Fruit fly (Drosophila melanogaster) whole organism, embryonic: ENCODE data around the gene IM33.

ENCODE experiments used
- Ada2b ChIP-seq: fragments of 200-800 bp; sonication (Bioruptor generic); IDR thresholded peaks from 2 replicates; pipeline ENCODE4 v1.3.6; 2022; ENCODE audit warnings: missing biosample characterization, missing genetic modification characterization
- B-H2 ChIP-seq: fragments of 200-800 bp; sonication (Bioruptor generic); optimal IDR thresholded peaks from 2 replicates; lab custom pipeline; 2018; ENCODE audit warnings: missing biosample characterization, mild to moderate bottlenecking, missing genetic modification characterization
- BEAF-32 ChIP-seq: fragments of 200-800 bp; sonication (Bioruptor generic); optimal IDR thresholded peaks from 3 replicates; lab custom pipeline; 2017; ENCODE audit warnings: missing biosample characterization, missing genetic modification characterization, mild to moderate bottlenecking, moderate library complexity, missing genetic modification reagents
- CG10565 ChIP-seq: fragments of 200-800 bp; sonication (Bioruptor generic); optimal IDR thresholded peaks from 3 replicates; lab custom pipeline; 2016; ENCODE audit warnings: missing biosample characterization, mild to moderate bottlenecking, missing genetic modification characterization
- CG11093 ChIP-seq: fragments of 200-800 bp; sonication (Bioruptor generic); IDR thresholded peaks from 3 replicates; pipeline ENCODE4 v1.3.6; 2022; ENCODE audit warnings: missing biosample characterization, missing genetic modification characterization
- CG12155 ChIP-seq: fragments of 200-800 bp; sonication (Bioruptor generic); optimal IDR thresholded peaks from 3 replicates; lab custom pipeline; 2016; ENCODE audit warnings: missing biosample characterization, missing genetic modification characterization
- CG12659 ChIP-seq: fragments of 200-800 bp; sonication (Bioruptor generic); optimal IDR thresholded peaks from 3 replicates; lab custom pipeline; 2017; ENCODE audit warnings: mild to moderate bottlenecking, missing biosample characterization, missing genetic modification reagents, missing genetic modification characterization
- CG15514 ChIP-seq: fragments of 200-800 bp; sonication (Bioruptor generic); optimal IDR thresholded peaks from 3 replicates; lab custom pipeline; 2017; ENCODE audit warnings: missing biosample characterization, missing genetic modification characterization, mild to moderate bottlenecking, moderate library complexity, missing genetic modification reagents
- CG1603 ChIP-seq: fragments of 200-800 bp; sonication (Bioruptor generic); optimal IDR thresholded peaks from 2 replicates; lab custom pipeline; 2019; ENCODE audit warnings: missing biosample characterization, mild to moderate bottlenecking, missing genetic modification characterization, moderate library complexity
- CG16813 ChIP-seq: fragments of 200-800 bp; sonication (Bioruptor generic); IDR thresholded peaks from 3 replicates; pipeline ENCODE4 v1.3.6; 2022; ENCODE audit warnings: missing biosample characterization, missing genetic modification characterization; ENCODE audit not compliant: partially characterized antibody
- CG17385 ChIP-seq: fragments of 200-800 bp; sonication (Bioruptor generic); optimal IDR thresholded peaks from 3 replicates; lab custom pipeline; 2018; ENCODE audit warnings: missing biosample characterization, mild to moderate bottlenecking, missing genetic modification characterization
- CG18011 ChIP-seq: fragments of 200-800 bp; sonication (Bioruptor generic); optimal IDR thresholded peaks from 2 replicates; lab custom pipeline; 2017; ENCODE audit warnings: missing biosample characterization, missing genetic modification characterization, mild to moderate bottlenecking, moderate library complexity, missing genotype
- CG1832 ChIP-seq: fragments of 200-800 bp; sonication (Bioruptor generic); optimal IDR thresholded peaks from 2 replicates; lab custom pipeline; 2017; ENCODE audit warnings: missing biosample characterization, mild to moderate bottlenecking, missing genetic modification characterization, inconsistent platforms
- CG18476 ChIP-seq: fragments of 200-800 bp; sonication (Bioruptor generic); optimal IDR thresholded peaks from 2 replicates; lab custom pipeline; 2016; ENCODE audit warnings: missing biosample characterization, mild to moderate bottlenecking, missing genetic modification characterization
- CG2199 ChIP-seq: fragments of 200-800 bp; sonication (Bioruptor generic); IDR thresholded peaks from 3 replicates; pipeline ENCODE4 v1.3.6; 2022; ENCODE audit warnings: missing biosample characterization, missing genetic modification characterization
- CG32767 ChIP-seq: fragments of 200-800 bp; sonication (Bioruptor generic); IDR thresholded peaks from 2 replicates; pipeline ENCODE4 v1.3.6; 2022; ENCODE audit warnings: missing biosample characterization, missing genetic modification characterization
- CG3995 ChIP-seq: fragments of 200-800 bp; sonication (Bioruptor generic); optimal IDR thresholded peaks from 3 replicates; lab custom pipeline; 2016; ENCODE audit warnings: missing biosample characterization, missing genetic modification characterization
- CG6854 ChIP-seq: fragments of 200-800 bp; sonication (Bioruptor generic); optimal IDR thresholded peaks from 3 replicates; lab custom pipeline; 2017; ENCODE audit warnings: missing biosample characterization, mild to moderate bottlenecking, missing genetic modification characterization
- CoRest ChIP-seq: fragments of 200-800 bp; sonication (Bioruptor generic); optimal IDR thresholded peaks from 3 replicates; lab custom pipeline; 2018; ENCODE audit warnings: missing biosample characterization, mild to moderate bottlenecking, missing genetic modification characterization, moderate library complexity
- Eip74EF ChIP-seq, 2 experiments: fragments of 200-800 bp in 1 of 2; fragments of >200 bp in 1 of 2; sonication (Bioruptor generic) in 1 of 2; optimal IDR thresholded peaks; 2 replicates each; lab custom pipeline; 2017 to 2019; ENCODE audit warnings: missing biosample characterization in 2 of 2, missing genetic modification characterization in 2 of 2, mild to moderate bottlenecking in 1 of 2, moderate library complexity in 1 of 2
- Fer1 ChIP-seq: fragments of 200-800 bp; sonication (Bioruptor generic); optimal IDR thresholded peaks from 2 replicates; lab custom pipeline; 2017; ENCODE audit warnings: missing biosample characterization, mild to moderate bottlenecking, missing genetic modification characterization
- GATAe ChIP-seq: fragments of 200-800 bp; sonication (Bioruptor generic); conservative IDR thresholded peaks from 2 replicates; pipeline ENCODE4 v1.3.6; 2022; ENCODE audit warnings: missing biosample characterization, missing genetic modification characterization
- Gsc ChIP-seq: fragments of 200-800 bp; sonication (Bioruptor generic); IDR thresholded peaks from 2 replicates; pipeline ENCODE4 v1.3.6; 2022; ENCODE audit warnings: missing biosample characterization, missing genetic modification characterization
- HmgZ ChIP-seq: fragments of 200-800 bp; sonication (Bioruptor generic); optimal IDR thresholded peaks from 2 replicates; lab custom pipeline; 2018; ENCODE audit warnings: missing biosample characterization, mild to moderate bottlenecking, missing genetic modification characterization
- Mad ChIP-seq: fragments of 200-800 bp; sonication (Bioruptor generic); optimal IDR thresholded peaks from 2 replicates; lab custom pipeline; 2016; ENCODE audit warnings: missing biosample characterization, missing genetic modification characterization
- Meics ChIP-seq: fragments of 200-800 bp; sonication (Bioruptor generic); optimal IDR thresholded peaks from 2 replicates; lab custom pipeline; 2017; ENCODE audit warnings: missing biosample characterization, mild to moderate bottlenecking, missing genetic modification characterization
- Six4 ChIP-seq: fragments of 200-800 bp; sonication (Bioruptor generic); optimal IDR thresholded peaks from 2 replicates; lab custom pipeline; 2016; ENCODE audit warnings: missing biosample characterization, missing genetic modification characterization
- ato ChIP-seq: fragments of 200-800 bp; sonication (Bioruptor generic); IDR thresholded peaks from 2 replicates; pipeline ENCODE4 v1.3.6; 2022; ENCODE audit warnings: missing biosample characterization, missing genetic modification characterization; ENCODE audit not compliant: partially characterized antibody
- bbx ChIP-seq: fragments of 200-800 bp; sonication (Bioruptor generic); IDR thresholded peaks from 2 replicates; pipeline ENCODE4 v1.3.6; 2022; ENCODE audit warnings: missing biosample characterization, missing genetic modification characterization; ENCODE audit not compliant: partially characterized antibody
- cas ChIP-seq: fragments of 200-800 bp; sonication (Bioruptor generic); IDR thresholded peaks from 2 replicates; pipeline ENCODE4 v1.3.6; 2022; ENCODE audit warnings: missing biosample characterization, missing genetic modification characterization
- chm ChIP-seq: fragments of 200-800 bp; sonication (Bioruptor generic); IDR thresholded peaks from 2 replicates; pipeline ENCODE4 v1.3.6; 2022; ENCODE audit warnings: missing biosample characterization, missing genetic modification characterization
- ci ChIP-seq: fragments of 200-800 bp; sonication (Bioruptor generic); IDR thresholded peaks from 3 replicates; pipeline ENCODE4 v1.3.6; 2022; ENCODE audit warnings: missing biosample characterization, missing genetic modification characterization
- dmrt99B ChIP-seq: fragments of 200-800 bp; sonication (Bioruptor generic); optimal IDR thresholded peaks from 2 replicates; lab custom pipeline; 2018; ENCODE audit warnings: missing biosample characterization, mild to moderate bottlenecking, missing genetic modification characterization, moderate library complexity
- grn ChIP-seq: fragments of 200-800 bp; sonication (Bioruptor generic); optimal IDR thresholded peaks from 3 replicates; lab custom pipeline; 2017; ENCODE audit warnings: missing biosample characterization, missing genetic modification characterization
- hb ChIP-seq: fragments of 200-800 bp; sonication (Bioruptor generic); IDR thresholded peaks from 3 replicates; pipeline ENCODE4 v1.3.6; 2022; ENCODE audit warnings: missing biosample characterization, missing genetic modification characterization; ENCODE audit not compliant: partially characterized antibody
- jigr1 ChIP-seq: fragments of 200-800 bp; sonication (Bioruptor generic); IDR thresholded peaks from 3 replicates; pipeline ENCODE4 v1.3.6; 2022; ENCODE audit warnings: missing biosample characterization, missing genetic modification characterization
- jumu ChIP-seq: fragments of 200-800 bp; sonication (Bioruptor generic); optimal IDR thresholded peaks from 3 replicates; lab custom pipeline; 2016; ENCODE audit warnings: missing biosample characterization, missing genetic modification characterization
- lov ChIP-seq, 2 experiments: fragments of 200-800 bp in 1 of 2; fragments of >200 bp in 1 of 2; sonication (Bioruptor generic) in 1 of 2; IDR thresholded peaks in 1 of 2; optimal IDR thresholded peaks in 1 of 2; 2 replicates in 1 of 2; 3 replicates in 1 of 2; pipeline versions ENCODE4 v1.3.6 to Lab custom; 2017 to 2022; ENCODE audit warnings: missing biosample characterization in 1 of 2, missing genetic modification characterization in 1 of 2
- pfk ChIP-seq: fragments of 200-800 bp; sonication (Bioruptor generic); optimal IDR thresholded peaks from 2 replicates; lab custom pipeline; 2018; ENCODE audit warnings: missing biosample characterization, mild to moderate bottlenecking, missing genetic modification characterization, moderate library complexity
- row ChIP-seq: fragments of 200-800 bp; sonication (Bioruptor generic); IDR thresholded peaks from 3 replicates; pipeline ENCODE4 v1.3.6; 2022; ENCODE audit warnings: missing biosample characterization, missing genetic modification characterization
- scrt ChIP-seq: fragments of 200-800 bp; sonication (Bioruptor generic); optimal IDR thresholded peaks from 2 replicates; lab custom pipeline; 2018; ENCODE audit warnings: missing biosample characterization, mild to moderate bottlenecking, missing genetic modification characterization, moderate library complexity
- sug ChIP-seq: fragments of 200-800 bp; optimal IDR thresholded peaks from 2 replicates; lab custom pipeline; 2019; ENCODE audit warnings: missing biosample characterization, mild to moderate bottlenecking, missing genetic modification characterization, moderate library complexity
- tap ChIP-seq: fragments of 200-800 bp; optimal IDR thresholded peaks from 3 replicates; lab custom pipeline; 2019; ENCODE audit warnings: missing biosample characterization, mild to moderate bottlenecking, missing genetic modification characterization, moderate library complexity
- trem ChIP-seq: fragments of 200-800 bp; optimal IDR thresholded peaks from 3 replicates; lab custom pipeline; 2019; ENCODE audit warnings: missing biosample characterization, mild to moderate bottlenecking, missing genetic modification characterization, moderate library complexity

IM33 gene

dm6 chr2L:3712949-3713416, 16.5 kb upstream of the IM33 start, which contains the start of the genes CG31955 and CG2818 (continued):
- TF ChIP-seq Eip74EF (GFP tag; optimal IDR thresholded peaks at IDR 0.05; lab: Kevin White, UChicago) (no peak), trem (tag; lab: Kevin White, UChicago) (peak; percentile 28), CG1603 (tag; lab: Kevin White, UChicago) (peak; percentile 51), Mad (GFP tag; lab: Kevin White, UChicago) (no peak), grn (GFP tag; lab: Kevin White, UChicago) (no peak), CG6854 (GFP tag; lab: Kevin White, UChicago) (no peak), CG10565 (GFP tag; lab: Kevin White, UChicago) (no peak), chm (no peak), Meics (GFP tag; lab: Kevin White, UChicago) (peak; percentile 9), CG18011 (GFP tag; lab: Kevin White, UChicago) (peak; percentile 88), hb (GFP tag; lab: Robert Waterston, UW) (no peak), cas (GFP tag; lab: Robert Waterston, UW) (no peak), BEAF-32 (GFP tag; lab: Kevin White, UChicago) (peak; percentile 80), HmgZ (peak; percentile 30), sug (tag; lab: Kevin White, UChicago) (peak; percentile 45), CG11093 (GFP tag; lab: Robert Waterston, UW) (no peak), CG12155 (GFP tag; lab: Kevin White, UChicago) (peak; percentile 9), CG17385 (GFP tag; lab: Kevin White, UChicago) (no peak), scrt (GFP tag; lab: Kevin White, UChicago) (no peak), CG18476 (GFP tag; lab: Kevin White, UChicago) (no peak), Fer1 (no peak), CG12659 (peak; percentile 46), bbx (GFP tag; lab: Robert Waterston, UW) (peak; percentile 38; the same call in 1 of the 2 replicates), B-H2 (GFP tag; lab: Kevin White, UChicago) (peak; percentile 23), ci (GFP tag; lab: Robert Waterston, UW) (no peak), jigr1 (GFP tag; lab: Robert Waterston, UW) (no peak), CoRest (tag; lab: Kevin White, UChicago) (peak; percentile 47), ato (GFP tag; lab: Robert Waterston, UW) (no peak), jumu (no peak), Six4 (GFP tag; lab: Kevin White, UChicago) (no peak), tap (tag; lab: Kevin White, UChicago) (no peak), Gsc (GFP tag; lab: Robert Waterston, UW) (no peak), lov (optimal IDR thresholded peaks at IDR 0.05; lab: Kevin White, UChicago) (no peak), lov (GFP tag; IDR thresholded peaks at IDR 0.05; lab: Robert Waterston, UW) (no peak), GATAe (GFP tag; lab: Robert Waterston, UW) (0 out of 2 replicates have a peak, but pooled peaks have one; percentile 25), pfk (no peak), row (GFP tag; lab: Robert Waterston, UW) (peak; percentile 63), dmrt99B (no peak), Ada2b (GFP tag; lab: Robert Waterston, UW) (no peak), CG16813 (GFP tag; lab: Robert Waterston, UW) (peak; percentile 76), CG32767 (no peak), CG15514 (GFP tag; lab: Kevin White, UChicago) (peak; percentile 41), CG1832 (GFP tag; lab: Kevin White, UChicago) (no peak), CG3995 (peak; percentile 58), CG2199 (no peak)
